Fruit fly (Drosophila melanogaster) whole organism, pupa: ENCODE measurements around the gene mldr.

Source experiments
- CG10348 ChIP-seq: fragments of 200-800 bp; sonication (Bioruptor generic); IDR thresholded peaks from 2 replicates; pipeline ENCODE4 v1.3.6; 2022; ENCODE audit warnings: missing biosample characterization, missing genetic modification characterization
- CG12605 ChIP-seq: fragments of 200-800 bp; sonication (Bioruptor generic); IDR thresholded peaks from 2 replicates; pipeline ENCODE4 v1.3.6; 2022; ENCODE audit warnings: missing biosample characterization, missing genetic modification characterization
- CG13204 ChIP-seq: fragments of 200-800 bp; sonication (Bioruptor generic); optimal IDR thresholded peaks from 2 replicates; lab custom pipeline; 2018; ENCODE audit warnings: missing biosample characterization, mild to moderate bottlenecking, missing genetic modification characterization, moderate library complexity
- CG14655 ChIP-seq: fragments of 200-800 bp; sonication (Bioruptor generic); optimal IDR thresholded peaks from 3 replicates; lab custom pipeline; 2017; ENCODE audit warnings: mild to moderate bottlenecking, missing biosample characterization, missing genetic modification reagents, missing genetic modification characterization
- CG15710 ChIP-seq: fragments of 200-800 bp; sonication (Bioruptor generic); optimal IDR thresholded peaks from 2 replicates; lab custom pipeline; 2018; ENCODE audit warnings: missing biosample characterization, mild to moderate bottlenecking, missing genetic modification characterization, moderate library complexity
- CG17806 ChIP-seq: fragments of 200-800 bp; sonication (Bioruptor generic); optimal IDR thresholded peaks from 2 replicates; lab custom pipeline; 2018; ENCODE audit warnings: missing biosample characterization, mild to moderate bottlenecking, missing genetic modification characterization, moderate library complexity
- CG32121 ChIP-seq: fragments of 200-800 bp; sonication (Bioruptor generic); IDR thresholded peaks from 2 replicates; pipeline ENCODE4 v1.3.6; 2022; ENCODE audit warnings: missing biosample characterization, missing genetic modification characterization
- CG34367 ChIP-seq: fragments of 200-800 bp; sonication (Bioruptor generic); optimal IDR thresholded peaks from 2 replicates; lab custom pipeline; 2018; ENCODE audit warnings: missing biosample characterization, mild to moderate bottlenecking, missing genetic modification characterization
- CG4496 ChIP-seq: fragments of 200-800 bp; sonication (Bioruptor generic); IDR thresholded peaks from 3 replicates; pipeline ENCODE4 v1.3.6; 2022; ENCODE audit warnings: missing biosample characterization, missing genetic modification characterization
- CG8159 ChIP-seq: fragments of 200-800 bp; sonication (Bioruptor generic); optimal IDR thresholded peaks from 3 replicates; lab custom pipeline; 2018; ENCODE audit warnings: missing biosample characterization, mild to moderate bottlenecking, missing genetic modification characterization, moderate library complexity
- CG8301 ChIP-seq: fragments of 200-800 bp; sonication (Bioruptor generic); optimal IDR thresholded peaks from 2 replicates; lab custom pipeline; 2018; ENCODE audit warnings: missing biosample characterization, mild to moderate bottlenecking, missing genetic modification characterization
- CG9948 ChIP-seq: fragments of 200-800 bp; sonication (Bioruptor generic); optimal IDR thresholded peaks from 2 replicates; lab custom pipeline; 2018; ENCODE audit warnings: missing biosample characterization, mild to moderate bottlenecking, missing genetic modification characterization, moderate library complexity
- D1 ChIP-seq: fragments of 200-800 bp; sonication (Bioruptor generic); optimal IDR thresholded peaks from 2 replicates; lab custom pipeline; 2018; ENCODE audit warnings: missing biosample characterization, mild to moderate bottlenecking, missing genetic modification characterization, moderate library complexity
- EcR ChIP-seq: fragments of 200-800 bp; sonication (Bioruptor generic); optimal IDR thresholded peaks from 3 replicates; lab custom pipeline; 2019; ENCODE audit warnings: missing biosample characterization, missing genetic modification characterization, mild to moderate bottlenecking, moderate library complexity, missing genetic modification reagents
- Ets98B ChIP-seq: fragments of 200-800 bp; sonication (Bioruptor generic); IDR thresholded peaks from 2 replicates; pipeline ENCODE4 v1.3.6; 2022; ENCODE audit warnings: missing biosample characterization, missing genetic modification characterization
- Pif1A ChIP-seq: fragments of 200-800 bp; sonication (Bioruptor generic); optimal IDR thresholded peaks from 3 replicates; lab custom pipeline; 2016; ENCODE audit warnings: missing biosample characterization, missing genetic modification characterization
- Pif1B ChIP-seq: fragments of 200-800 bp; sonication (Bioruptor generic); optimal IDR thresholded peaks from 3 replicates; lab custom pipeline; 2016; ENCODE audit warnings: missing biosample characterization, missing genetic modification characterization
- Snoo ChIP-seq: fragments of 200-800 bp; sonication (Bioruptor generic); optimal IDR thresholded peaks from 3 replicates; lab custom pipeline; 2017; ENCODE audit warnings: missing biosample characterization, mild to moderate bottlenecking, missing genetic modification characterization, inconsistent platforms
- fd96Ca ChIP-seq: fragments of 200-800 bp; sonication (Bioruptor generic); IDR thresholded peaks from 3 replicates; pipeline ENCODE4 v1.3.6; 2022; ENCODE audit warnings: missing biosample characterization, missing genetic modification characterization
- gl ChIP-seq: fragments of 200-800 bp; sonication (Bioruptor generic); optimal IDR thresholded peaks from 2 replicates; lab custom pipeline; 2018; ENCODE audit warnings: missing biosample characterization, mild to moderate bottlenecking, missing genetic modification characterization
- rn ChIP-seq: fragments of 200-800 bp; sonication (Bioruptor generic); IDR thresholded peaks from 2 replicates; pipeline ENCODE4 v1.3.6; 2022; ENCODE audit warnings: missing biosample characterization, missing genetic modification characterization

The mldr gene

DNA sequence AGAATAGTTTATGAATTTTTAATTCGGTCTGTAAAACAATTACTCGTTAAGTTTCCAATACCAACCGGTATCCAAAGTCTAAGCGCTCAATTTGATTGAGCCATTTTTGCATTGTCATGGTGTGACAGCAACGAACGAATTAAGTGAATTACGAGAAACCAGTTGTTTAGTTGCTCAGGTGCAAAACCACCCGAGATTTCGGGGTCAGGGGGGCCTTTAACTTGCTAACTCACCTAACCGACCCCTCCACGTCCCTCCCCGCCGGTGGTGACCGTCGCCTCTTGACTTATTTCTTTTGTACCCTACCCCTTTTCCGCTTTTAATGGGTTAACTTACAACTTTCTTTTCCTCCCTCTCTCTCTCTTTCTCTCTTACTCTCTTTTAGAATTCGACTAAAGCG lies 50.6 kb downstream of the mldr start:
- TF ChIP-seq rn (GFP tag; lab: Robert Waterston, UW) (no peak), EcR (peak; percentile 1)

DNA sequence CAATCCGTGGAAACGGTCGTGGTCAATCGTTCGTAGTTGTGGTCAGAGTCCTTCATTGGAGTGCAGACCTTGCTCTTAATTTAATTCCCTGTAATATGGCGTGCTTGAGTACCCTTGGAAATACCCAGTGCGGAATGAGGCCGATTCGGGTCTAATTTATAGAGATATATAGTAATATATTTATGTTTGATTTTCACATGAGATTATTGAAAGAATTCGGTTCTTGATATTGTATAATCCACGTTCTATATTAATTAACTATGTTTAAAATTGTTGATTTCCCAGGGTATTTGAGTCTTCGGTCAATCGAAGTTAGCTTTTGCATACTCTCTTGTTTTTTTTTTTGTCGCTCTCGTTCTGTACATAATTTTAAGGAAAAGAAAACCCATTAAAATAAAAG lies 52.2 kb downstream of the mldr start:
- TF ChIP-seq CG8159 (tag; lab: Kevin White, UChicago) (peak; percentile 51), CG13204 (no peak), CG15710 (tag; lab: Kevin White, UChicago) (peak; percentile 13), CG32121 (no peak), D1 (tag; lab: Kevin White, UChicago) (no peak), CG34367 (tag; lab: Kevin White, UChicago) (peak; percentile 45), CG14655 (GFP tag; lab: Kevin White, UChicago) (peak; percentile 45), rn (GFP tag; lab: Robert Waterston, UW) (no peak), CG8301 (peak; percentile 19), Pif1A (GFP tag; lab: Kevin White, UChicago) (no peak), fd96Ca (GFP tag; lab: Robert Waterston, UW) (no peak), Pif1B (peak; percentile 24), CG10348 (GFP tag; lab: Robert Waterston, UW) (no peak), CG4496 (GFP tag; lab: Robert Waterston, UW) (no peak), CG9948 (tag; lab: Kevin White, UChicago) (peak; percentile 45), CG12605 (GFP tag; lab: Robert Waterston, UW) (no peak), CG17806 (peak; percentile 29), Snoo (tag; lab: Kevin White, UChicago) (peak; percentile 7), gl (no peak), Ets98B (GFP tag; lab: Robert Waterston, UW) (no peak), EcR (no peak)
- TF ChIP-seq, all 21 proteins: peak for 9
